Worm (Caenorhabditis elegans) whole organism, young adult: Measurements from ENCODE around the gene F10G7.5.

Experiments
- B0261.1 ChIP-seq: sonication (generic microtip); optimal IDR thresholded peaks from 2 replicates; lab custom pipeline; 2016; ENCODE audit warnings: mild to moderate bottlenecking, missing genetic modification characterization, moderate library complexity, missing compliant biosample characterization
- B0336.3 ChIP-seq: fragments of 200-800 bp; sonication (Bioruptor generic); IDR thresholded peaks from 2 replicates; pipeline ENCODE4 v1.3.6; 2022; ENCODE audit warnings: missing genetic modification characterization, missing compliant biosample characterization
- F22D6.2 ChIP-seq: sonication (generic microtip); optimal IDR thresholded peaks from 2 replicates; lab custom pipeline; 2016; ENCODE audit warnings: mild to moderate bottlenecking, missing genetic modification characterization, missing compliant biosample characterization
- F23B12.7 ChIP-seq: sonication (generic microtip); optimal IDR thresholded peaks from 2 replicates; lab custom pipeline; 2017; ENCODE audit warnings: missing genetic modification characterization, mild to moderate bottlenecking, missing compliant biosample characterization, antibody characterized with exemption, moderate library complexity; ENCODE audit not compliant: insufficient read depth
- F33H1.4 ChIP-seq: fragments of 200-800 bp; sonication (Bioruptor generic); IDR thresholded peaks from 2 replicates; pipeline ENCODE4 v1.3.6; 2022; ENCODE audit warnings: missing genetic modification reagents, missing genetic modification characterization, missing compliant biosample characterization
- F37B4.10 ChIP-seq: fragments of 200-800 bp; sonication (Bioruptor generic); IDR thresholded peaks from 2 replicates; pipeline ENCODE4 v1.3.6; 2022; ENCODE audit warnings: missing genetic modification characterization, missing compliant biosample characterization
- F39B2.1 ChIP-seq: fragments of 200-800 bp; sonication (Bioruptor generic); IDR thresholded peaks from 2 replicates; pipeline ENCODE4 v1.3.6; 2022; ENCODE audit warnings: missing genetic modification reagents, missing genetic modification characterization, missing compliant biosample characterization
- F49E8.2 ChIP-seq: sonication (generic microtip); optimal IDR thresholded peaks from 3 replicates; lab custom pipeline; 2017; ENCODE audit warnings: missing genetic modification characterization, mild to moderate bottlenecking, missing compliant biosample characterization, antibody characterized with exemption, moderate library complexity; ENCODE audit not compliant: insufficient read depth
- F52B5.7 ChIP-seq: sonication (generic microtip); optimal IDR thresholded peaks from 2 replicates; lab custom pipeline; 2016; ENCODE audit warnings: mild to moderate bottlenecking, missing genetic modification characterization, missing compliant biosample characterization
- F55B11.4 ChIP-seq: sonication (generic microtip); optimal IDR thresholded peaks from 2 replicates; lab custom pipeline; 2016; ENCODE audit warnings: missing compliant biosample characterization, missing genetic modification characterization, borderline replicate concordance; ENCODE audit not compliant: insufficient read depth
- F57C9.4 ChIP-seq: sonication (generic microtip); optimal IDR thresholded peaks from 2 replicates; lab custom pipeline; 2017; ENCODE audit warnings: mild to moderate bottlenecking, missing genetic modification characterization, missing compliant biosample characterization
- K11D2.4 ChIP-seq: fragments of 200-800 bp; sonication (Bioruptor generic); IDR thresholded peaks from 2 replicates; pipeline ENCODE4 v1.3.6; 2022; ENCODE audit warnings: missing genetic modification reagents, missing genetic modification characterization, missing compliant biosample characterization
- T07F8.4 ChIP-seq: sonication (generic microtip); optimal IDR thresholded peaks from 2 replicates; lab custom pipeline; 2016; ENCODE audit warnings: mild to moderate bottlenecking, missing genetic modification characterization, moderate library complexity, missing compliant biosample characterization
- Y67H2A.10 ChIP-seq: fragments of 200-800 bp; sonication (Bioruptor generic); conservative IDR thresholded peaks from 2 replicates; pipeline ENCODE4 v1.3.6; 2022; ENCODE audit warnings: missing genetic modification reagents, missing genetic modification characterization, missing compliant biosample characterization
- Y79H2A.3 ChIP-seq: fragments of 200-800 bp; sonication (Bioruptor generic); conservative IDR thresholded peaks from 2 replicates; pipeline ENCODE4 v1.3.6; 2022; ENCODE audit warnings: missing genetic modification reagents, missing genetic modification characterization, missing compliant biosample characterization
- ZK185.1 ChIP-seq: sonication (generic microtip); optimal IDR thresholded peaks from 2 replicates; lab custom pipeline; 2016; ENCODE audit warnings: mild to moderate bottlenecking, missing genetic modification characterization, missing compliant biosample characterization; ENCODE audit not compliant: poor library complexity, severe bottlenecking
- akir-1 ChIP-seq: fragments of 200-800 bp; sonication (Bioruptor generic); optimal IDR thresholded peaks from 2 replicates; lab custom pipeline; 2018; ENCODE audit warnings: mild to moderate bottlenecking, missing genetic modification characterization, moderate library complexity, missing compliant biosample characterization
- aptf-3 ChIP-seq: fragments of 200-800 bp; sonication (Bioruptor generic); IDR thresholded peaks from 2 replicates; pipeline ENCODE4 v1.3.6; 2022; ENCODE audit warnings: missing genetic modification characterization, missing compliant biosample characterization
- atf-7 ChIP-seq: sonication (generic microtip); optimal IDR thresholded peaks from 2 replicates; lab custom pipeline; 2017; ENCODE audit warnings: mild to moderate bottlenecking, missing genetic modification characterization, missing compliant biosample characterization
- bed-1 ChIP-seq: fragments of 200-800 bp; sonication (Bioruptor generic); IDR thresholded peaks from 2 replicates; pipeline ENCODE4 v1.3.6; 2022; ENCODE audit warnings: missing genetic modification reagents, missing genetic modification characterization, missing compliant biosample characterization
- ceh-58 ChIP-seq: fragments of 200-800 bp; sonication (Bioruptor generic); IDR thresholded peaks from 2 replicates; pipeline ENCODE4 v1.3.6; 2022; ENCODE audit warnings: missing genetic modification characterization, missing compliant biosample characterization
- ceh-79 ChIP-seq: sonication (generic microtip); optimal IDR thresholded peaks from 2 replicates; lab custom pipeline; 2017; ENCODE audit warnings: mild to moderate bottlenecking, missing genetic modification characterization, missing compliant biosample characterization
- chd-7 ChIP-seq: sonication (generic microtip); optimal IDR thresholded peaks from 2 replicates; lab custom pipeline; 2016; ENCODE audit warnings: mild to moderate bottlenecking, missing genetic modification characterization, moderate library complexity, missing compliant biosample characterization
- dpff-1 ChIP-seq: sonication (generic microtip); optimal IDR thresholded peaks from 2 replicates; lab custom pipeline; 2017; ENCODE audit warnings: mild to moderate bottlenecking, missing genetic modification characterization, missing compliant biosample characterization
- egl-44 ChIP-seq: fragments of 200-800 bp; sonication (Bioruptor generic); IDR thresholded peaks from 2 replicates; pipeline ENCODE4 v1.3.6; 2022; ENCODE audit warnings: missing genetic modification reagents, missing genetic modification characterization, missing compliant biosample characterization
- ekl-4 ChIP-seq: fragments of 200-800 bp; sonication (Bioruptor generic); IDR thresholded peaks from 2 replicates; pipeline ENCODE4 v1.3.6; 2022; ENCODE audit warnings: missing genetic modification reagents, missing genetic modification characterization, missing compliant biosample characterization
- hrde-1 ChIP-seq: sonication (generic microtip); optimal IDR thresholded peaks from 2 replicates; lab custom pipeline; 2016; ENCODE audit warnings: missing genetic modification characterization, mild to moderate bottlenecking, missing compliant biosample characterization, moderate library complexity, missing genotype, missing genetic modification reagents, borderline replicate concordance
- let-526 ChIP-seq: fragments of 200-800 bp; sonication (Bioruptor generic); IDR thresholded peaks from 2 replicates; pipeline ENCODE4 v1.3.6; 2022; ENCODE audit warnings: missing genetic modification reagents, missing genetic modification characterization, missing compliant biosample characterization
- let-607 ChIP-seq, 2 experiments: fragments of 200-800 bp in 1 of 2; sonication (Bioruptor generic) in 1 of 2; sonication (generic microtip) in 1 of 2; optimal IDR thresholded peaks; 2 replicates each; lab custom pipeline; 2016 to 2018; ENCODE audit warnings: mild to moderate bottlenecking in 2 of 2, missing compliant biosample characterization in 2 of 2, missing genetic modification characterization in 2 of 2, moderate library complexity in 2 of 2, missing genotype in 1 of 2
- lin-40 ChIP-seq: sonication (generic microtip); optimal IDR thresholded peaks from 2 replicates; lab custom pipeline; 2016; ENCODE audit warnings: missing genetic modification characterization, mild to moderate bottlenecking, missing compliant biosample characterization, missing genotype, missing genetic modification reagents
- lir-1 ChIP-seq: fragments of 200-800 bp; sonication (Bioruptor generic); conservative IDR thresholded peaks from 2 replicates; pipeline ENCODE4 v1.3.6; 2022; ENCODE audit warnings: missing genetic modification reagents, missing genetic modification characterization, missing compliant biosample characterization
- lsl-1 ChIP-seq: fragments of 200-800 bp; sonication (Bioruptor generic); optimal IDR thresholded peaks from 2 replicates; lab custom pipeline; 2018; ENCODE audit warnings: mild to moderate bottlenecking, missing genetic modification characterization, moderate library complexity, missing compliant biosample characterization
- madf-3 ChIP-seq: fragments of 200-800 bp; sonication (Bioruptor generic); IDR thresholded peaks from 2 replicates; pipeline ENCODE4 v1.3.6; 2022; ENCODE audit warnings: missing genetic modification reagents, missing genetic modification characterization, missing compliant biosample characterization
- madf-8 ChIP-seq: fragments of 200-800 bp; sonication (Bioruptor generic); conservative IDR thresholded peaks from 2 replicates; pipeline ENCODE4 v1.3.6; 2022; ENCODE audit warnings: missing genetic modification reagents, missing genetic modification characterization, missing compliant biosample characterization
- mcd-1 ChIP-seq: fragments of 200-800 bp; sonication (Bioruptor generic); IDR thresholded peaks from 2 replicates; pipeline ENCODE4 v1.3.6; 2022; ENCODE audit warnings: missing genetic modification reagents, missing genetic modification characterization, missing compliant biosample characterization
- nhr-179 ChIP-seq: sonication (generic microtip); optimal IDR thresholded peaks from 2 replicates; lab custom pipeline; 2016; ENCODE audit warnings: mild to moderate bottlenecking, missing genetic modification characterization, missing compliant biosample characterization
- nhr-27 ChIP-seq: fragments of 200-800 bp; sonication (Bioruptor generic); optimal IDR thresholded peaks from 2 replicates; lab custom pipeline; 2018; ENCODE audit warnings: mild to moderate bottlenecking, missing genetic modification characterization, moderate library complexity, missing compliant biosample characterization
- pha-4 ChIP-seq: fragments of 150-350 bp; sonication (generic microtip); optimal IDR thresholded peaks from 2 replicates; lab custom pipeline; 2014; ENCODE audit warnings: missing biosample characterization, missing genetic modification reagents, missing genetic modification characterization
- rcor-1 ChIP-seq: fragments of 200-800 bp; sonication (Bioruptor generic); IDR thresholded peaks from 2 replicates; pipeline ENCODE4 v1.3.6; 2022; ENCODE audit warnings: missing genetic modification reagents, missing genetic modification characterization, missing compliant biosample characterization
- sea-2 ChIP-seq: fragments of 200-800 bp; sonication (Bioruptor generic); IDR thresholded peaks from 2 replicates; pipeline ENCODE4 v1.3.6; 2022; ENCODE audit warnings: missing genetic modification characterization, missing compliant biosample characterization
- tbx-9 ChIP-seq: sonication (generic microtip); optimal IDR thresholded peaks from 2 replicates; lab custom pipeline; 2016; ENCODE audit warnings: borderline replicate concordance, missing genetic modification characterization, inconsistent platforms, missing compliant biosample characterization
- tlf-1 ChIP-seq: fragments of 200-800 bp; sonication (Bioruptor generic); optimal IDR thresholded peaks from 2 replicates; lab custom pipeline; 2018; ENCODE audit warnings: mild to moderate bottlenecking, missing genetic modification characterization, missing compliant biosample characterization
- unc-130 ChIP-seq: sonication (generic microtip); optimal IDR thresholded peaks from 2 replicates; lab custom pipeline; 2016; ENCODE audit warnings: missing genetic modification reagents, missing genetic modification characterization, missing compliant biosample characterization
- xnd-1 ChIP-seq: sonication (generic microtip); optimal IDR thresholded peaks from 2 replicates; lab custom pipeline; 2016; ENCODE audit warnings: missing genotype, missing genetic modification reagents, missing genetic modification characterization, missing compliant biosample characterization
- zim-3 ChIP-seq: sonication (generic microtip); optimal IDR thresholded peaks from 2 replicates; lab custom pipeline; 2017; ENCODE audit warnings: mild to moderate bottlenecking, missing genetic modification characterization, moderate library complexity, missing compliant biosample characterization
- ztf-25 ChIP-seq: fragments of 200-800 bp; sonication (Bioruptor generic); IDR thresholded peaks from 2 replicates; pipeline ENCODE4 v1.3.6; 2022; ENCODE audit warnings: missing genetic modification reagents, missing genetic modification characterization, missing compliant biosample characterization
- ztf-26 ChIP-seq: sonication (generic microtip); optimal IDR thresholded peaks from 2 replicates; lab custom pipeline; 2017; ENCODE audit warnings: missing genetic modification characterization, missing compliant biosample characterization
- ztf-28 ChIP-seq: fragments of 200-800 bp; sonication (Bioruptor generic); IDR thresholded peaks from 2 replicates; pipeline ENCODE4 v1.3.6; 2022; ENCODE audit warnings: missing genetic modification reagents, missing genetic modification characterization, missing compliant biosample characterization
- ztf-6 ChIP-seq: fragments of 200-800 bp; sonication (Bioruptor generic); IDR thresholded peaks from 2 replicates; pipeline ENCODE4 v1.3.6; 2022; ENCODE audit warnings: missing genetic modification reagents, missing genetic modification characterization, missing compliant biosample characterization

F10G7.5 gene

DNA sequence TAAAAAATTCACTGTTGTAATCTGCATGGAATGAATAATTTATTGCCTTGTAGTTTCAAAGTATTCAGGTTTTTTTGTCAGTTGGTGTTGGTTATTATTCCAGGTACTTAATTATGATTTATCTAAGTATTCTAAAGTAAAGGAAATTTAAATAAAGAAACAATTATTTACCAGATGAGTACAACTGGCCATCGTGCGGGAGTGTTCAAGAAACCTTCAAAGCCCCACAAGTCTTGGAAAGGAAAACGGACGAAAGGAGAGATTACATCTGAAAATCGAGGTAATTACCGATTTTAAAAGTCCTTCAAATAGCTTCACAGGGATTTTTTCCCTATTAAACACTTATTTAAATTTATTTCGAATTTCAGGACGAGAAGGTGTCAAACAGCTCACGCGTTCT lies 16.9 kb downstream of the F10G7.5 start, which contains the start of gene tag-151 (continued):
- TF ChIP-seq ztf-28 (GFP tag; lab: Robert Waterston, UW) (no peak), pha-4 (no peak), let-607 (tag; optimal IDR thresholded peaks at IDR 0.05; lab: Kevin White, UChicago) (peak in 1 of 2 experiments; percentile 45), F52B5.7 (tag; lab: Kevin White, UChicago) (peak; percentile 16), nhr-27 (tag; lab: Kevin White, UChicago) (no peak), ceh-79 (tag; lab: Kevin White, UChicago) (no peak), F39B2.1 (no peak), F33H1.4 (no peak), madf-8 (GFP tag; lab: Robert Waterston, UW) (no peak), aptf-3 (GFP tag; lab: Robert Waterston, UW) (no peak), akir-1 (GFP tag; lab: Kevin White, UChicago) (no peak), lir-1 (GFP tag; lab: Robert Waterston, UW) (no peak), xnd-1 (peak; percentile 23), rcor-1 (no peak), F22D6.2 (no peak), Y67H2A.10 (GFP tag; lab: Robert Waterston, UW) (no peak), ceh-58 (GFP tag; lab: Robert Waterston, UW) (no peak), ztf-26 (tag; lab: Kevin White, UChicago) (no peak), mcd-1 (no peak), F23B12.7 (no peak), B0261.1 (tag; lab: Kevin White, UChicago) (no peak), madf-3 (GFP tag; lab: Robert Waterston, UW) (peak; percentile 70; the same call in 1 of the 2 replicates), egl-44 (GFP tag; lab: Robert Waterston, UW) (no peak), K11D2.4 (GFP tag; lab: Robert Waterston, UW) (no peak), F55B11.4 (tag; lab: Kevin White, UChicago) (no peak), ZK185.1 (tag; lab: Kevin White, UChicago) (no peak), chd-7 (tag; lab: Kevin White, UChicago) (peak; percentile 49), T07F8.4 (tag; lab: Kevin White, UChicago) (no peak), Y79H2A.3 (no peak), ztf-6 (GFP tag; lab: Robert Waterston, UW) (no peak), tlf-1 (peak; percentile 9), F49E8.2 (peak; percentile 24), lin-40 (tag; lab: Kevin White, UChicago) (peak; percentile 9), unc-130 (GFP tag; lab: Kevin White, UChicago) (peak; percentile 46), atf-7 (tag; lab: Kevin White, UChicago) (no peak), lsl-1 (GFP tag; lab: Kevin White, UChicago) (no peak), zim-3 (tag; lab: Kevin White, UChicago) (no peak), nhr-179 (tag; lab: Kevin White, UChicago) (no peak), bed-1 (GFP tag; lab: Robert Waterston, UW) (no peak), ekl-4 (GFP tag; lab: Robert Waterston, UW) (peak; percentile 49; the same call in 1 of the 2 replicates), F37B4.10 (GFP tag; lab: Robert Waterston, UW) (no peak), dpff-1 (tag; lab: Kevin White, UChicago) (no peak), ztf-25 (GFP tag; lab: Robert Waterston, UW) (no peak), tbx-9 (no peak), B0336.3 (peak; percentile 66; the same call in 1 of the 2 replicates), let-526 (no peak), sea-2 (GFP tag; lab: Robert Waterston, UW) (no peak), F57C9.4 (tag; lab: Kevin White, UChicago) (no peak), hrde-1 (tag; lab: Kevin White, UChicago) (peak; percentile 77)
